Worm (Caenorhabditis elegans): ENCODE data around the gene CC8.2.
A peak's percentile ranks its signal among the peaks of the same experiment; 100 is the strongest.

ce11 chrIV:3661117-3661634 is 12.7 kb upstream of the CC8.2 start:
- TF ChIP-seq nhr-12 (tag; optimal IDR thresholded peaks at IDR 0.05) (no peak), cnd-1 (tag; optimal IDR thresholded peaks at IDR 0.05) (no peak), nhr-2 (tag; optimal IDR thresholded peaks at IDR 0.05) (no peak), zip-8 (tag; optimal IDR thresholded peaks at IDR 0.05) (peak; percentile 94), hlh-1 (tag; optimal IDR thresholded peaks at IDR 0.05) (no peak), flh-1 (GFP tag; optimal IDR thresholded peaks at IDR 0.05) (no peak), nhr-28 (tag; optimal IDR thresholded peaks at IDR 0.05) (no peak), snpc-4 (tag; optimal IDR thresholded peaks at IDR 0.05) (no peak), elt-1 (tag; optimal IDR thresholded peaks at IDR 0.05; ENCODE audit: borderline replicate concordance, insufficient read depth) (no peak), unc-62 (GFP tag; optimal IDR thresholded peaks at IDR 0.05) (no peak), blmp-1 (tag; optimal IDR thresholded peaks at IDR 0.05) (no peak), drap-1 (GFP tag; optimal IDR thresholded peaks at IDR 0.05) (no peak), unc-39 (tag; optimal IDR thresholded peaks at IDR 0.05) (no peak)

Measured in whole organism, mixed stage, embryonic.